Fruit fly (Drosophila melanogaster) whole organism, embryonic: ENCODE measurements around the gene PH4alphaNE2.

Experiments used
- CG10979 ChIP-seq: fragments of 200-800 bp; sonication (Bioruptor generic); optimal IDR thresholded peaks from 2 replicates; lab custom pipeline; 2018; ENCODE audit warnings: missing biosample characterization, mild to moderate bottlenecking, missing genetic modification characterization, moderate library complexity
- CG11093 ChIP-seq: fragments of 200-800 bp; sonication (Bioruptor generic); IDR thresholded peaks from 3 replicates; pipeline ENCODE4 v1.3.6; 2022; ENCODE audit warnings: missing biosample characterization, missing genetic modification characterization
- CG1233 ChIP-seq: fragments of 200-800 bp; sonication (Bioruptor generic); optimal IDR thresholded peaks from 4 replicates; lab custom pipeline; 2018; ENCODE audit warnings: missing biosample characterization, mild to moderate bottlenecking, missing genetic modification characterization
- CG2116 ChIP-seq: fragments of 200-800 bp; sonication (Bioruptor generic); optimal IDR thresholded peaks from 3 replicates; lab custom pipeline; 2018; ENCODE audit warnings: missing biosample characterization, mild to moderate bottlenecking, missing genetic modification characterization
- CG31441 ChIP-seq: fragments of 200-800 bp; sonication (Bioruptor generic); IDR thresholded peaks from 2 replicates; pipeline ENCODE4 v1.3.6; 2022; ENCODE audit warnings: missing biosample characterization, missing genetic modification characterization
- CG3847 ChIP-seq: fragments of 200-800 bp; sonication (Bioruptor generic); IDR thresholded peaks from 2 replicates; pipeline ENCODE4 v1.3.6; 2022; ENCODE audit warnings: missing biosample characterization, missing genetic modification characterization
- CG8924 ChIP-seq: fragments of 200-800 bp; optimal IDR thresholded peaks from 3 replicates; lab custom pipeline; 2019; ENCODE audit warnings: missing biosample characterization, mild to moderate bottlenecking, missing genetic modification characterization, moderate library complexity
- Hr39 ChIP-seq: fragments of >200 bp; optimal IDR thresholded peaks from 2 replicates; lab custom pipeline; 2017
- Spps ChIP-seq: fragments of 200-800 bp; sonication (Bioruptor generic); optimal IDR thresholded peaks from 2 replicates; lab custom pipeline; 2018; ENCODE audit warnings: missing biosample characterization, mild to moderate bottlenecking, missing genetic modification characterization
- al ChIP-seq: fragments of 200-800 bp; sonication (Bioruptor generic); IDR thresholded peaks from 2 replicates; pipeline ENCODE4 v1.3.6; 2022; ENCODE audit warnings: missing biosample characterization, missing genetic modification characterization
- fd64A ChIP-seq: fragments of 200-800 bp; sonication (Bioruptor generic); optimal IDR thresholded peaks from 3 replicates; lab custom pipeline; 2018; ENCODE audit warnings: missing biosample characterization, mild to moderate bottlenecking, missing genetic modification characterization
- gsb ChIP-seq: fragments of 200-800 bp; sonication (Bioruptor generic); IDR thresholded peaks from 2 replicates; pipeline ENCODE4 v1.3.6; 2022; ENCODE audit warnings: missing biosample characterization, missing genetic modification characterization
- ssp ChIP-seq: fragments of 200-800 bp; sonication (Bioruptor generic); IDR thresholded peaks from 2 replicates; pipeline ENCODE4 v1.3.6; 2022; ENCODE audit warnings: missing biosample characterization, missing genetic modification characterization

- no peak for TF ChIP-seq CG2116 (GFP tag; lab: Kevin White, UChicago)
- no peak for TF ChIP-seq fd64A (GFP tag; lab: Kevin White, UChicago)
- TF ChIP-seq Spps (tag; lab: Kevin White, UChicago) = no peak
- TF ChIP-seq CG8924 (tag; lab: Kevin White, UChicago) = no peak
- no peak for TF ChIP-seq gsb
- TF ChIP-seq CG31441 (GFP tag; lab: Robert Waterston, UW) = no peak
- TF ChIP-seq CG3847 = no peak
- no peak for TF ChIP-seq Hr39 (lab: Kevin White, UChicago)
- TF ChIP-seq ssp (GFP tag; lab: Robert Waterston, UW) = no peak
- TF ChIP-seq al = no peak
- no peak for TF ChIP-seq CG11093 (GFP tag; lab: Robert Waterston, UW)
- no peak for TF ChIP-seq CG1233
- TF ChIP-seq CG10979 (tag; lab: Kevin White, UChicago) = no peak
These were observed 17.6 kb upstream of the PH4alphaNE2 start for dm6 chr3R:30529570-30529969.
